Worm (Caenorhabditis elegans) whole organism, late embryonic: ENCODE results near the gene F56D5.9.

Experiments
- F13H6.1 ChIP-seq: sonication (generic microtip); optimal IDR thresholded peaks from 2 replicates; lab custom pipeline; 2016; ENCODE audit warnings: missing genetic modification characterization, missing compliant biosample characterization
- K09A11.1 ChIP-seq: sonication (generic microtip); optimal IDR thresholded peaks from 2 replicates; lab custom pipeline; 2017; ENCODE audit warnings: antibody characterized with exemption, mild to moderate bottlenecking, missing genetic modification characterization, missing compliant biosample characterization; ENCODE audit not compliant: insufficient read depth
- T23F11.4 ChIP-seq: fragments of 200-800 bp; sonication (Bioruptor generic); optimal IDR thresholded peaks from 2 replicates; lab custom pipeline; 2018; ENCODE audit warnings: mild to moderate bottlenecking, missing genetic modification characterization, missing compliant biosample characterization
- ceh-2 ChIP-seq: sonication (generic microtip); optimal IDR thresholded peaks from 2 replicates; lab custom pipeline; 2016; ENCODE audit warnings: missing genotype, missing genetic modification characterization, missing compliant biosample characterization
- ceh-30 ChIP-seq: fragments of 150-350 bp; optimal IDR thresholded peaks from 2 replicates; lab custom pipeline; 2014; ENCODE audit warnings: missing biosample characterization, missing genetic modification characterization
- ceh-31 ChIP-seq: sonication (generic microtip); optimal IDR thresholded peaks from 2 replicates; lab custom pipeline; 2016; ENCODE audit warnings: missing genetic modification characterization, missing compliant biosample characterization
- ceh-48 ChIP-seq: sonication (generic microtip); optimal IDR thresholded peaks from 2 replicates; lab custom pipeline; 2016; ENCODE audit warnings: missing genetic modification characterization, inconsistent platforms, missing compliant biosample characterization
- elt-4 ChIP-seq: sonication (generic microtip); optimal IDR thresholded peaks from 2 replicates; lab custom pipeline; 2016; ENCODE audit warnings: missing genetic modification characterization, missing compliant biosample characterization
- ets-4 ChIP-seq: sonication (generic microtip); optimal IDR thresholded peaks from 2 replicates; lab custom pipeline; 2016; ENCODE audit warnings: missing genetic modification characterization, missing compliant biosample characterization
- fkh-6 ChIP-seq: sonication (generic microtip); optimal IDR thresholded peaks from 2 replicates; lab custom pipeline; 2016; ENCODE audit warnings: missing genetic modification characterization, missing compliant biosample characterization
- hlh-15 ChIP-seq: sonication (generic microtip); optimal IDR thresholded peaks from 2 replicates; lab custom pipeline; 2016; ENCODE audit warnings: missing genetic modification characterization, missing compliant biosample characterization
- hlh-30 ChIP-seq: sonication (generic microtip); optimal IDR thresholded peaks from 2 replicates; lab custom pipeline; 2017; ENCODE audit warnings: antibody characterized with exemption, missing genetic modification characterization, missing compliant biosample characterization; ENCODE audit not compliant: insufficient read depth
- lin-11 ChIP-seq: fragments of 200-800 bp; sonication (Bioruptor generic); optimal IDR thresholded peaks from 2 replicates; lab custom pipeline; 2018; ENCODE audit warnings: mild to moderate bottlenecking, missing genetic modification characterization, missing compliant biosample characterization
- madf-2 ChIP-seq: sonication (generic microtip); optimal IDR thresholded peaks from 2 replicates; lab custom pipeline; 2017; ENCODE audit warnings: missing genetic modification characterization, missing compliant biosample characterization
- nfya-1 ChIP-seq: sonication (generic microtip); optimal IDR thresholded peaks from 2 replicates; lab custom pipeline; 2017; ENCODE audit warnings: missing genetic modification characterization, mild to moderate bottlenecking, missing compliant biosample characterization, antibody characterized with exemption, moderate library complexity
- nhr-11 ChIP-seq: fragments of 150-350 bp; optimal IDR thresholded peaks from 2 replicates; lab custom pipeline; 2014; ENCODE audit warnings: missing biosample characterization, missing genetic modification characterization
- nhr-232 ChIP-seq: sonication (generic microtip); optimal IDR thresholded peaks from 2 replicates; lab custom pipeline; 2016; ENCODE audit warnings: missing genetic modification characterization, missing compliant biosample characterization
- pat-9 ChIP-seq: fragments of 200-800 bp; sonication (Bioruptor generic); optimal IDR thresholded peaks from 2 replicates; lab custom pipeline; 2018; ENCODE audit warnings: mild to moderate bottlenecking, missing genetic modification characterization, moderate library complexity, missing compliant biosample characterization
- pqm-1 ChIP-seq: sonication (generic microtip); optimal IDR thresholded peaks from 2 replicates; lab custom pipeline; 2016; ENCODE audit warnings: missing genetic modification characterization, missing compliant biosample characterization
- pros-1 ChIP-seq: fragments of 150-350 bp; optimal IDR thresholded peaks from 2 replicates; lab custom pipeline; 2014; ENCODE audit warnings: missing biosample characterization, missing genetic modification reagents, missing genetic modification characterization
- ref-2 ChIP-seq: sonication (generic microtip); optimal IDR thresholded peaks from 2 replicates; lab custom pipeline; 2016; ENCODE audit warnings: missing genetic modification characterization, missing compliant biosample characterization
- rnt-1 ChIP-seq: sonication (generic microtip); optimal IDR thresholded peaks from 2 replicates; lab custom pipeline; 2016; ENCODE audit warnings: missing genetic modification characterization, missing compliant biosample characterization
- sox-2 ChIP-seq: fragments of 200-800 bp; sonication (Bioruptor generic); IDR thresholded peaks from 2 replicates; pipeline ENCODE4 v1.3.6; 2022; ENCODE audit warnings: missing genetic modification reagents, missing genetic modification characterization, missing compliant biosample characterization
- tbx-2 ChIP-seq: sonication (generic microtip); optimal IDR thresholded peaks from 2 replicates; lab custom pipeline; 2016; ENCODE audit warnings: missing genetic modification characterization, missing compliant biosample characterization
- tbx-7 ChIP-seq: sonication (generic microtip); optimal IDR thresholded peaks from 2 replicates; lab custom pipeline; 2016; ENCODE audit warnings: missing genotype, missing genetic modification characterization, missing compliant biosample characterization
- ttx-3 ChIP-seq: sonication (generic microtip); optimal IDR thresholded peaks from 2 replicates; lab custom pipeline; 2016; ENCODE audit warnings: missing genetic modification reagents, missing genetic modification characterization, missing compliant biosample characterization
- unc-42 ChIP-seq: sonication (generic microtip); optimal IDR thresholded peaks from 2 replicates; lab custom pipeline; 2016; ENCODE audit warnings: missing genotype, missing genetic modification characterization, missing compliant biosample characterization
- unc-55 ChIP-seq: sonication (generic microtip); optimal IDR thresholded peaks from 2 replicates; lab custom pipeline; 2017; ENCODE audit warnings: missing biosample characterization, missing genetic modification reagents, missing genetic modification characterization
- zip-5 ChIP-seq: sonication (generic microtip); optimal IDR thresholded peaks from 2 replicates; lab custom pipeline; 2016; ENCODE audit warnings: missing genetic modification characterization, missing compliant biosample characterization
- ztf-16 ChIP-seq: sonication (generic microtip); optimal IDR thresholded peaks from 2 replicates; lab custom pipeline; 2017; ENCODE audit warnings: missing genetic modification characterization, missing compliant biosample characterization

F56D5.9 gene

DNA sequence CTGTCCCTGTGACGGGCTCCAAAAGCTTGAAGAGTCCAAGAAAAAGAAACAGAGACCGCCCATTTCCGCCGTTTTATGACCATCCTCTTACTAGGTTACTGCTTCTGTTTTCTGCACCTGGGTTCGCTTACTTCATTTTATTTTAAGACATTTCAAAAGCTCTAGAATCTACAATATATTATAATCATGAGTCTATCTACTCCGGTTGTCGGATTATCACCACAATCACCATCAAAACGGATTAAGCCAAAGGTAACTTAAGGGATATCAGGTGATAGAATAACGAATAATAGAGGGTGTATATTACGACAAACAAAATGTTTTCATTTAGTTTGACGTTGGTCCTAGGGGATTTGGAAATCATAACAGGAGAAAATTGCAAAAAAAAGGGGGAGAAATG lies 10.0 kb upstream of the F56D5.9 start:
- no peak for TF ChIP-seq madf-2
- no peak for TF ChIP-seq ets-4 (tag; lab: Kevin White, UChicago)
- no peak for TF ChIP-seq pqm-1 (tag; lab: Kevin White, UChicago)
- TF ChIP-seq pat-9 (tag; lab: Kevin White, UChicago), result no peak
- TF ChIP-seq K09A11.1 (tag; lab: Kevin White, UChicago), result no peak
- no peak for TF ChIP-seq fkh-6 (tag; lab: Kevin White, UChicago)
- no peak for TF ChIP-seq zip-5 (tag; lab: Kevin White, UChicago)

DNA sequence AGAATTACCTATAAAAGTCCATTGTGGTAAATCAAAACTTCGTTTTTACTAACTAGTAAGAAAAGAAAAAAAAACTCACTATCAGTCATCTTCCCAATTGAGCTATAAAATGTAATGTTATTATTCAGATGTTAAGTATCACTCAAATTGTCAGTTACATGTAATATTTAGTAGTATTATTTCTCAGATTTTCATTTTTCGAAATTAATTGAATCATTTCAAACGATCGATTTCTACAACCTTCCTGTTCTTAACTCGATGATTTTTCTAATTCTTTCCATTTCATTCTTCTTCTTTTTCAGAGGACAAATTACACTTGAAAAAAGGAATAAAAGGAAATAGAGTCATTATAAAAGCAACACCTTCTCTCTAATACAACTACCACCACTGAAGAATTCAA lies 5.7 kb upstream of the F56D5.9 start, which contains the start of gene F59B8.1:
Gene F59B8.1, plus strand, starts transcription at position 301 of the 400 bp plus-strand sequence.
- no peak for TF ChIP-seq nhr-11 (tag; lab: Kevin White, UChicago)
- no peak for TF ChIP-seq zip-5 (tag; lab: Kevin White, UChicago)
- TF ChIP-seq T23F11.4 (GFP tag; lab: Kevin White, UChicago), result no peak
- no peak for TF ChIP-seq F13H6.1
- TF ChIP-seq ref-2 (tag; lab: Kevin White, UChicago), result no peak
- no peak for TF ChIP-seq ceh-2 (tag; lab: Kevin White, UChicago)
- TF ChIP-seq unc-55 (GFP tag; lab: Kevin White, UChicago), result no peak
- TF ChIP-seq tbx-2 (tag; lab: Kevin White, UChicago), result no peak
- TF ChIP-seq elt-4 (tag; lab: Kevin White, UChicago), result no peak
- no peak for TF ChIP-seq ceh-31 (tag; lab: Kevin White, UChicago)
- TF ChIP-seq hlh-30 (tag; lab: Kevin White, UChicago), result no peak
- no peak for TF ChIP-seq pros-1 (tag; lab: Kevin White, UChicago)
- TF ChIP-seq hlh-15 (tag; lab: Kevin White, UChicago), result no peak

DNA sequence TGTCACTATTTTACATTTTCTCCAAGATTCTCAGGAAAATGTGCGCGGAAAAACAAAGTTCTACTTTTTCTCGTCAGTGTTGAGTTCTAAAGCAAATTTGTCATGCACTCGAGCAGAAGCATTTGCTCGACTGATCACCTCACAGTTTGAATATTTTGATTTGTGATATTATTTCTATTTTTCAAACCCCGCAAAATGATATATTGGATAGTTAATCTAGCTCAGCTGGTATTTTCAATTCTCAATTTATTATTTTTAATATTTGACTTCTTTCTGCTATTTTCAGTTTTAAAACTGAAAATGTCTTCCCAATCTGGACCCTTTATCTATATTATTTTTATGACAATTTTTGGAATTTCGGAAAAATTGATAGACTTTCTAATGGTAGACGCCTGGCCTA lies 787 bp upstream of the F56D5.9 start, which contains the start of gene srxa-2:
Gene srxa-2, plus strand, starts transcription at position 301 of the 400 bp plus-strand sequence.
- no peak for TF ChIP-seq lin-11 (tag; lab: Kevin White, UChicago)
- no peak for TF ChIP-seq ref-2 (tag; lab: Kevin White, UChicago)
- TF ChIP-seq tbx-7 (tag; lab: Kevin White, UChicago), result no peak
- TF ChIP-seq ets-4 (tag; lab: Kevin White, UChicago), result no peak
- TF ChIP-seq fkh-6 (tag; lab: Kevin White, UChicago), result no peak
- TF ChIP-seq ttx-3 (tag; lab: Kevin White, UChicago), result no peak
- no peak for TF ChIP-seq pqm-1 (tag; lab: Kevin White, UChicago)
- no peak for TF ChIP-seq unc-55 (GFP tag; lab: Kevin White, UChicago)
- TF ChIP-seq ceh-30 (tag; lab: Kevin White, UChicago), result no peak
- TF ChIP-seq rnt-1, result no peak
- no peak for TF ChIP-seq unc-42 (tag; lab: Kevin White, UChicago)
- no peak for TF ChIP-seq tbx-2 (tag; lab: Kevin White, UChicago)
- TF ChIP-seq ceh-48 (tag; lab: Kevin White, UChicago), result no peak
- no peak for TF ChIP-seq nfya-1 (tag; lab: Kevin White, UChicago)
- no peak for TF ChIP-seq elt-4 (tag; lab: Kevin White, UChicago)
- TF ChIP-seq nhr-232 (tag; lab: Kevin White, UChicago), result no peak
- no peak for TF ChIP-seq ceh-2 (tag; lab: Kevin White, UChicago)
- TF ChIP-seq ztf-16, result no peak

DNA sequence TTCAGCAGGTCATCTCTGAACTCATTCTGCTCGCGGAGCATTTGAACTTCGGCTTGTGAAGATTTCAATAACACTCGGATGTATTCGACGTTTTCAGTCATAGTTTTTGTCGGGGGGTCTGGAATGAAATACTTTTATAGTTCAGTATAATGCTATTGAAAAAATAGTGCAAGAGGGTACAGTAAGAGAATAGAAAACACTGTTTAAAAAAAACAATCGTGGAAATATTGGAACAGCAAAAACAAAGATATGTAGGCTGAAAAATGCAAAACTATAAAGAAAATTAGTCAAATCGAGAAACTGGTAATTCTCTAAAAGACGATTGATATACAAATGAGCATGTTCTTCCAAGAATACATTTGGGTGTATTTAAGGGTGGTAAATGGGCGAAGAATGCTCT lies 14.3 kb downstream of the F56D5.9 start, which contains the start of gene F56D5.5:
Gene F56D5.5, minus strand, starts transcription at position 101 of the 400 bp plus-strand sequence.
- TF ChIP-seq pqm-1 (tag; lab: Kevin White, UChicago), result no peak
- no peak for TF ChIP-seq K09A11.1 (tag; lab: Kevin White, UChicago)
- TF ChIP-seq T23F11.4 (GFP tag; lab: Kevin White, UChicago), result no peak

DNA sequence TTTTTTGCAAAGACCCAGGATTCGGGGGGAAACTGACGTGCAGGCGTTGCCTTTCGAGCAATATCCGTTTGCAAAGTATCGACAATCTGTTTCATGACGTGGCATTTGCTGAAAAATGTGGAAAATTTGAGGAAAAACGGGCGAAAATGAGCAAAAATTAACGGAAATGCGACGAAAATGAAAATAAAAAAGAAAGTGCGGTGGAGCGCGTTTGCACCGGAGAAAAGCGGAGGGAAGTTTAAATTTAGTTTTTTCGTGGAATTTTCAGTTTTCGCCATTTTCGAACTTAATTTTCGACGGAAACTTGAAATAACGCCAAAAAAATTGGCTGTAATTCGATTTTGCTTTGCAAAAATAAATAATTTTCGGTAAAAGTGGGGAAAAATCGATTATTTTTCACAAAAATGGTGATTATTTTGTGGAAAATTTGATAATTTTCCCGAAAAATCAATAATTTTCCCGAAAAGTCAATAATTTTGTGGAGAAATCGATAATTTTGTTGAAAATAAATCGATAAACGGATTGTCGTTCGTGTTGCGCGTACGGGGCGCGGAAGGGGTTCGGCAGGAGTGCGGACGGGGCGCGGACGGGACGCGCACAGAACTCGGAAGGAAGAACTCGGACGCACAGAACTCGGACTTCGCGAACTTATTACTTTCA lies 18.4 kb downstream of the F56D5.9 start:
- TF ChIP-seq sox-2 (GFP tag; lab: Robert Waterston, UW), result no peak
- peak; percentile 36 for TF ChIP-seq ceh-48 (tag; lab: Kevin White, UChicago)
- TF ChIP-seq, all 69 proteins: peak for 1
